Worm (Caenorhabditis elegans) whole organism, L2 larva: ENCODE measurements around the gene math-18.
"Not testable (repeated sequence)": the region's sequence is repeated elsewhere in the genome, so short reads cannot be mapped to it uniquely, and the experiment has no call there.

Experiments used
- C34F6.9 ChIP-seq: fragments of 150-350 bp; optimal IDR thresholded peaks from 2 replicates; lab custom pipeline; 2014; ENCODE audit warnings: missing biosample characterization, missing genetic modification characterization
- F13H6.1 ChIP-seq: sonication (generic microtip); optimal IDR thresholded peaks from 2 replicates; lab custom pipeline; 2016; ENCODE audit warnings: missing genetic modification characterization, missing compliant biosample characterization
- R02D3.7 ChIP-seq: fragments of 150-350 bp; optimal IDR thresholded peaks from 2 replicates; lab custom pipeline; 2014; ENCODE audit warnings: missing biosample characterization, missing genetic modification characterization
- Y55F3AM.14 ChIP-seq: fragments of 200-800 bp; sonication (Bioruptor generic); optimal IDR thresholded peaks from 2 replicates; lab custom pipeline; 2018; ENCODE audit warnings: mild to moderate bottlenecking, missing genetic modification characterization, missing compliant biosample characterization
- aly-2 ChIP-seq: fragments of 150-350 bp; optimal IDR thresholded peaks from 2 replicates; lab custom pipeline; 2014; ENCODE audit warnings: missing biosample characterization, missing genetic modification characterization
- ama-1 ChIP-seq: fragments of 150-350 bp; optimal IDR thresholded peaks from 2 replicates; lab custom pipeline; 2018; ENCODE audit warnings: inconsistent platforms
- blmp-1 ChIP-seq: sonication (generic microtip); optimal IDR thresholded peaks from 2 replicates; lab custom pipeline; 2017; ENCODE audit warnings: missing genetic modification characterization, mild to moderate bottlenecking, missing compliant biosample characterization, antibody characterized with exemption, moderate library complexity; ENCODE audit not compliant: insufficient read depth
- ceh-82 ChIP-seq: fragments of 150-350 bp; optimal IDR thresholded peaks from 2 replicates; lab custom pipeline; 2014; ENCODE audit warnings: missing biosample characterization, missing genetic modification characterization
- crh-2 ChIP-seq: sonication (generic microtip); optimal IDR thresholded peaks from 2 replicates; lab custom pipeline; 2017; ENCODE audit warnings: missing biosample characterization, missing genetic modification characterization
- dmd-4 ChIP-seq: sonication (generic microtip); optimal IDR thresholded peaks from 2 replicates; lab custom pipeline; 2017; ENCODE audit warnings: missing biosample characterization, missing genetic modification characterization
- egl-27 ChIP-seq: sonication (generic microtip); optimal IDR thresholded peaks from 3 replicates; lab custom pipeline; 2017; ENCODE audit warnings: missing biosample characterization, missing genetic modification reagents, missing genetic modification characterization
- fos-1 ChIP-seq: fragments of 150-350 bp; optimal IDR thresholded peaks from 2 replicates; lab custom pipeline; 2014; ENCODE audit warnings: missing biosample characterization, missing genetic modification characterization
- gmeb-1 ChIP-seq: fragments of 150-350 bp; optimal IDR thresholded peaks from 2 replicates; lab custom pipeline; 2014; ENCODE audit warnings: missing biosample characterization, missing genetic modification characterization
- lin-11 ChIP-seq: fragments of 150-350 bp; sonication (generic microtip); optimal IDR thresholded peaks from 2 replicates; lab custom pipeline; 2014; ENCODE audit warnings: missing biosample characterization, missing genetic modification characterization, inconsistent platforms, mixed read lengths
- lin-13 ChIP-seq: fragments of 150-350 bp; optimal IDR thresholded peaks from 2 replicates; lab custom pipeline; 2014; ENCODE audit warnings: missing biosample characterization, missing genetic modification reagents, missing genetic modification characterization
- lin-39 ChIP-seq: fragments of 150-350 bp; optimal IDR thresholded peaks from 2 replicates; lab custom pipeline; 2014; ENCODE audit warnings: missing biosample characterization, missing genetic modification reagents, missing genetic modification characterization
- mbf-1 ChIP-seq: sonication (generic microtip); optimal IDR thresholded peaks from 2 replicates; lab custom pipeline; 2017; ENCODE audit warnings: missing biosample characterization, missing genetic modification characterization
- nhr-10 ChIP-seq: sonication (generic microtip); optimal IDR thresholded peaks from 2 replicates; lab custom pipeline; 2017; ENCODE audit warnings: missing biosample characterization, missing genetic modification characterization
- nhr-12 ChIP-seq: fragments of 150-350 bp; optimal IDR thresholded peaks from 2 replicates; lab custom pipeline; 2014; ENCODE audit warnings: missing biosample characterization, missing genetic modification characterization
- nhr-129 ChIP-seq: fragments of 150-350 bp; optimal IDR thresholded peaks from 2 replicates; lab custom pipeline; 2014; ENCODE audit warnings: missing biosample characterization, missing genetic modification characterization
- nhr-21 ChIP-seq: fragments of 150-350 bp; optimal IDR thresholded peaks from 2 replicates; lab custom pipeline; 2014; ENCODE audit warnings: missing biosample characterization, missing genetic modification characterization
- nhr-23 ChIP-seq: fragments of 150-350 bp; optimal IDR thresholded peaks from 2 replicates; lab custom pipeline; 2014; ENCODE audit warnings: missing biosample characterization, missing genetic modification reagents, missing genetic modification characterization
- nhr-237 ChIP-seq: fragments of 150-350 bp; optimal IDR thresholded peaks from 2 replicates; lab custom pipeline; 2014; ENCODE audit warnings: missing biosample characterization, missing genetic modification characterization
- nhr-25 ChIP-seq: fragments of 150-350 bp; sonication (generic microtip); optimal IDR thresholded peaks from 3 replicates; lab custom pipeline; 2014; ENCODE audit warnings: missing biosample characterization, missing genetic modification characterization
- sem-4 ChIP-seq: fragments of 150-350 bp; optimal IDR thresholded peaks from 2 replicates; lab custom pipeline; 2014; ENCODE audit warnings: missing biosample characterization, missing genetic modification reagents, missing genetic modification characterization
- skn-1 ChIP-seq: sonication (generic microtip); optimal IDR thresholded peaks from 2 replicates; lab custom pipeline; 2017; ENCODE audit warnings: missing biosample characterization, missing genetic modification characterization
- snpc-4 ChIP-seq: fragments of 150-350 bp; optimal IDR thresholded peaks from 2 replicates; lab custom pipeline; 2014; ENCODE audit warnings: missing biosample characterization, missing genetic modification characterization
- unc-39 ChIP-seq: fragments of 150-350 bp; optimal IDR thresholded peaks from 2 replicates; lab custom pipeline; 2014; ENCODE audit warnings: missing biosample characterization, missing genetic modification characterization
- unc-55 ChIP-seq: fragments of 150-350 bp; sonication (generic microtip); optimal IDR thresholded peaks from 3 replicates; lab custom pipeline; 2014; ENCODE audit warnings: missing biosample characterization, missing genetic modification reagents, missing genetic modification characterization
- unc-62 ChIP-seq: fragments of 150-350 bp; optimal IDR thresholded peaks from 2 replicates; lab custom pipeline; 2014; ENCODE audit warnings: missing biosample characterization, missing genetic modification reagents, missing genetic modification characterization
- ztf-1 ChIP-seq: fragments of 200-800 bp; sonication (Bioruptor generic); conservative IDR thresholded peaks from 2 replicates; pipeline ENCODE4 v1.3.6; 2022; ENCODE audit warnings: missing genetic modification characterization, missing compliant biosample characterization
- ztf-4 ChIP-seq: fragments of 150-350 bp; optimal IDR thresholded peaks from 2 replicates; lab custom pipeline; 2014; ENCODE audit warnings: missing biosample characterization, missing genetic modification characterization

Gene math-18

ce11 chrII:2163370-2163882 lies 9.6 kb downstream of the math-18 start, which contains the start of gene C33C12.11:
Gene C33C12.11, minus strand, starts transcription at chrII:2163832.
- TF ChIP-seq nhr-12 (tag; lab: Kevin White, UChicago); skn-1; unc-62 (GFP tag; lab: Kevin White, UChicago): not testable (repeated sequence)

DNA sequence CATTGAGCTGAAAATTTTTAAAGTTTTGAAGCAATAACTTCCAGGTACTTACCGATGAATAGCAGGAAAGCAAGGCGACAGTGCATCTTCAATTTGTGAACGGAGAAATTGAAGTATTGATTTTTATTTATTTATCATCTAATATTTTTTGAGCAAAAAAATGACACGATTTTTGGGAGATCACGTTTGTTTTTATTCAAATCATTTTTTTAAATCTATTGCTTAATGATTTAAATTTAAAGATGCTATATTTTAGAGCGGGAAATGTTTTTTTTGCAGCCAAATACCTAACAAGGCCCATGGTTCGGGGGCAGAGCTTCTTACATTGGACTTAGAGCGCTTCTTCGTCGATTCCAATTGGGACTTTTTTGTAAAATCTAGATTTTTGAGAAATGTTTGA lies 12.6 kb downstream of the math-18 start, which contains the start of gene C33C12.4:
Gene C33C12.4, minus strand, starts transcription at position 101 of the 400 bp plus-strand sequence.
- TF ChIP-seq nhr-23 (tag; lab: Kevin White, UChicago) (no peak), mbf-1 (no peak)

- TF ChIP-seq sem-4 (tag; lab: Kevin White, UChicago), result no peak
- no peak for TF ChIP-seq ama-1
- no peak for TF ChIP-seq lin-13 (GFP tag; lab: Kevin White, UChicago)
- TF ChIP-seq ceh-82 (tag; lab: Kevin White, UChicago), result no peak
- TF ChIP-seq, all 48 proteins: peak for 0
Observed at ce11 chrII:2168374-2168773, 14.6 kb downstream of the math-18 start, which contains the start of gene fbxb-38. Gene fbxb-38, minus strand, starts transcription at chrII:2168763.

ce11 chrII:2170085-2170484 lies 16.3 kb downstream of the math-18 start, which contains the start of gene C33C12.12:
Gene C33C12.12, minus strand, starts transcription at chrII:2170185.
- TF ChIP-seq mbf-1 (no peak), F13H6.1 (tag; lab: Kevin White, UChicago) (no peak), ama-1 (no peak), crh-2 (no peak), ztf-4 (no peak), dmd-4 (no peak), nhr-237 (tag; lab: Kevin White, UChicago) (no peak), blmp-1 (tag; lab: Kevin White, UChicago) (no peak), nhr-21 (tag; lab: Kevin White, UChicago) (no peak), nhr-25 (tag; lab: Kevin White, UChicago) (no peak)

DNA sequence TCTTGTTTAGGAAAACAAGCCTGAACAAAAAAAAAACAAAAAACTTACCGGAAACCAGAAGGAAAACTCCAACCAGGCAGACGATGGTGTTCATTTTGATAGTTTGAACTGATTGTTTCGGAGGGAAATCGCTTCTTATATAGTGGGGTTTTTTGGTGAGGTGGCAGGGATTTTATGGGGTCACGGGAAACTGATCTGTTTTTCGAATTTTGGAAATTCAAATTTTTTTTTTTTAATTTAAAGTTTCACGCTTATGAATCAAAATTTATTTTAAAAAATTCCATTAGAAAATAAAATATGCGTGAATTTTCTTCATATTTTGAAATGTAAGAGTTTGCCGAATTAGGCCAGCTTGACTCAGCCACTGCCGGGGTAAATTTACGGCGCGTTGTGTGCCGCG lies 21.6 kb downstream of the math-18 start, which contains the start of gene C33C12.7:
Gene C33C12.7, minus strand, starts transcription at position 101 of the 400 bp plus-strand sequence.
- TF ChIP-seq snpc-4 (no peak), ceh-82 (tag; lab: Kevin White, UChicago) (no peak), unc-55 (GFP tag; lab: Kevin White, UChicago) (no peak)

DNA sequence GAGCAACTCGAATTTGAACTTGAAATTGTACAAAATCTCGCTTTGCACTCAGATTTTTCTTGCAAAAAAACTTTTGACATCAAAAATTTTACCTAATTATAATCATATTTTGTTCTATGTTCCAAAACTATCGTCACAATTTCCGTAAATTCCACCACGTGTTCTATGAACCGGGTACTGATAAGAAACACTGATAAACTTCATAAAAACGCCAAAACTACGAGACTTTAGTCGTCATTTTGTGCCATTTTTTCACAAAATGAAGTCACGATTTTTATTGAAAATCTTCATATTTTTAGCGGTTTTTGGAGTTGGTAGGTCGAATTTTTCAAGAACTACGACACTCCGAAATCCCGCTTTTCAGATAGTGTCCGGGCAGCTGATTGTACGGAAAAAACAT lies 22.9 kb downstream of the math-18 start, which contains the start of gene gba-1:
Gene gba-1, plus strand, starts transcription at position 54 of the 400 bp plus-strand sequence.
- TF ChIP-seq lin-39 (tag; lab: Kevin White, UChicago) (no peak), crh-2 (peak; percentile 10), ztf-1 (GFP tag; lab: Robert Waterston, UW) (no peak), nhr-21 (tag; lab: Kevin White, UChicago) (no peak), C34F6.9 (tag; lab: Kevin White, UChicago) (no peak), ztf-4 (no peak), fos-1 (tag; lab: Kevin White, UChicago) (peak; percentile 30), ceh-82 (tag; lab: Kevin White, UChicago) (no peak), unc-39 (tag; lab: Kevin White, UChicago) (no peak), F13H6.1 (tag; lab: Kevin White, UChicago) (no peak), egl-27 (tag; lab: Kevin White, UChicago) (no peak), nhr-10 (tag; lab: Kevin White, UChicago) (no peak), Y55F3AM.14 (no peak), unc-55 (GFP tag; lab: Kevin White, UChicago) (no peak)

DNA sequence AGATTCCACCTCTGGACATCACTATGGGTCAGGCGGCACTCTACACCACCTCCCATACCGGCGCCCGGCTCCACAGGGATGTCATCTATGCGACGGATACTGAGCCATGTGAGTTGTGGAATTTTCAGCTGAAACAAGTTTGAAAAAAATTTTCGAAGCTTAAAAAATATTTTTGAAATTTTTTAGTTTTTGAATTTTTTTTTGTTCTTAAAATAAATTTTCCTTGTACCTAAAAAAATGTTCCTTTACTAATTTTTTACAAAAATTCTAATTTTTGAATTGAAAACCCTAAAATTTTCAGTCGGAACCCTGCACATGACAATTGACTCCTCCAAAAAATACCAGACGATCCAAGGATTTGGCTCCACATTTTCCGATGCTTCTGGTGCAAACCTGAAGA lies 23.9 kb downstream of the math-18 start:
- TF ChIP-seq R02D3.7 (tag; lab: Kevin White, UChicago), result no peak
- TF ChIP-seq unc-62 (GFP tag; lab: Kevin White, UChicago), result no peak
- TF ChIP-seq nhr-12 (tag; lab: Kevin White, UChicago), result no peak
- no peak for TF ChIP-seq gmeb-1 (tag; lab: Kevin White, UChicago)
- no peak for TF ChIP-seq aly-2
- no peak for TF ChIP-seq lin-11 (tag; lab: Kevin White, UChicago)
- TF ChIP-seq nhr-129 (tag; lab: Kevin White, UChicago), result no peak
